Worm (Caenorhabditis elegans): ENCODE results near the gene F47B10.6.

ce11 chrX:10881984-10882383, 6.3 kb upstream of the F47B10.6 start, which contains the start of gene T21E8.6:
- TF ChIP-seq nhr-76 (tag; optimal IDR thresholded peaks at IDR 0.05), result no peak
- TF ChIP-seq nhr-12 (tag; optimal IDR thresholded peaks at IDR 0.05), result no peak
- TF ChIP-seq unc-62 (GFP tag; optimal IDR thresholded peaks at IDR 0.05), result no peak
- no peak for TF ChIP-seq lin-13 (tag; optimal IDR thresholded peaks at IDR 0.05)
- TF ChIP-seq tbx-8 (GFP tag; optimal IDR thresholded peaks at IDR 0.05), result no peak
- no peak for TF ChIP-seq cnd-1 (tag; optimal IDR thresholded peaks at IDR 0.05)
- TF ChIP-seq mep-1 (tag; optimal IDR thresholded peaks at IDR 0.05), result no peak
- no peak for TF ChIP-seq ceh-83 (GFP tag; optimal IDR thresholded peaks at IDR 0.05)
- TF ChIP-seq lsy-2 (tag; optimal IDR thresholded peaks at IDR 0.05), result no peak
